Worm (Caenorhabditis elegans) whole organism, midembryonic: Measurements from ENCODE around the gene pcm-1.

Experiments used
- T22C8.4 ChIP-seq: fragments of 200-800 bp; sonication (Bioruptor generic); IDR thresholded peaks from 2 replicates; pipeline ENCODE4 v1.3.6; 2022; ENCODE audit warnings: missing genetic modification characterization, missing compliant biosample characterization
- flt-1 ChIP-seq: fragments of 200-800 bp; sonication (Bioruptor generic); IDR thresholded peaks from 2 replicates; pipeline ENCODE4 v1.3.6; 2022; ENCODE audit warnings: missing genetic modification characterization, missing compliant biosample characterization
- klf-2 ChIP-seq: fragments of 200-800 bp; sonication (Bioruptor generic); conservative IDR thresholded peaks from 2 replicates; pipeline ENCODE4 v1.3.6; 2022; ENCODE audit warnings: missing genetic modification reagents, missing genetic modification characterization, missing compliant biosample characterization
- med-1 ChIP-seq: sonication (generic microtip); optimal IDR thresholded peaks from 2 replicates; lab custom pipeline; 2017; ENCODE audit warnings: missing genetic modification characterization, mild to moderate bottlenecking, missing compliant biosample characterization, antibody characterized with exemption, missing genetic modification reagents; ENCODE audit not compliant: insufficient read depth
- ref-1 ChIP-seq: fragments of 200-800 bp; sonication (Bioruptor generic); conservative IDR thresholded peaks from 2 replicates; pipeline ENCODE4 v1.3.6; 2022; ENCODE audit warnings: missing genetic modification reagents, missing genetic modification characterization, missing compliant biosample characterization
- ztf-23 ChIP-seq: fragments of 200-800 bp; sonication (Bioruptor generic); IDR thresholded peaks from 2 replicates; pipeline ENCODE4 v1.3.6; 2022; ENCODE audit warnings: missing genetic modification reagents, missing genetic modification characterization, missing compliant biosample characterization
- ztf-29 ChIP-seq: fragments of 200-800 bp; sonication (Bioruptor generic); IDR thresholded peaks from 2 replicates; pipeline ENCODE4 v1.3.6; 2022; ENCODE audit warnings: missing genetic modification reagents, missing genetic modification characterization, missing compliant biosample characterization

DNA sequence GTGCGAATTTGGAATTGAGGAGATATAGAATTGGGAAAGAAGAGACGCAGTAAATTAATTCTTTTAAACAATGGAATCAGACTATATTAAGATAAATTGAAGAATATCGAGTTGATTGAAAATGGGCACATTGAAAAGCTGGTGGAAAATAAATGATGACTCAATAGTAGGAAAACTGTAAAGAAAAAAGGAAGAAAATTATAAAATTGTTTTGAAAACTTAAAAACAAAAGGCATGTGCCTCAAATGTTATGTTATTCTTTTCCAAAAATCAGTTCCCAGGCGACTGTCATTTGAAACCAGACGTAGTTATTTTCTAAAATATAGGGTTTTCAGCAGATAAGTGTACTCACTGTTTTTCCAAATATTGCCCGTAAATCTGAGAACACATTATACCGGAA is 43.8 kb downstream of the pcm-1 start, which contains the start of gene C04E6.12:
- TF ChIP-seq ztf-29 (GFP tag; lab: Robert Waterston, UW) (no peak), flt-1 (no peak), T22C8.4 (GFP tag; lab: Robert Waterston, UW) (no peak), klf-2 (GFP tag; lab: Robert Waterston, UW) (no peak), ztf-23 (GFP tag; lab: Robert Waterston, UW) (no peak), ref-1 (GFP tag; lab: Robert Waterston, UW) (no peak), med-1 (GFP tag; lab: Kevin White, UChicago) (no peak)
